Worm (Caenorhabditis elegans): ENCODE measurements around the gene R07B7.9.

The R07B7.9 gene

DNA sequence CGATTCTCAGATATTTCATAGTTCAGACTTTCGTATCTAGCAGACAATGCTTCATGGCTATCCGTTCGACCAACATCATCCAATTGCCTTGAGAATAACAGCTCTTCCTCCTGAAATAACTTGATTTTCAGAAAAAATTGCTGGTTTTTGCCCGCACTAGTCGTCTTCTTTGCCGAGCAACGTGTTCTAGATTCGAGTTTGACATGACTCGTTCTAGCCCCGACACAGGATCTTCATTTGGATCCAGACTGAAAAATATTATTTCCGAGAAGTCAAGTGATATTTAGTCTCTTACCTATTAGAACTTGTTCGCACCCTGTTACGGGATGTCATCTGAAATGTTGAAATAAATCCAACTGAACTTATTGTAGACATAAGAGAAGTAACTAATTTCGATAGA, 17.1 kb downstream of the R07B7.9 start, which contains the start of gene clh-6:
Gene clh-6 (minus strand): TSS at position 333 of the 400 bp plus-strand sequence.
- TF ChIP-seq daf-12 (tag; optimal IDR thresholded peaks at IDR 0.05) (no peak), ceh-28 (tag; optimal IDR thresholded peaks at IDR 0.05) (no peak), zag-1 (tag; optimal IDR thresholded peaks at IDR 0.05) (no peak), mdl-1 (tag; optimal IDR thresholded peaks at IDR 0.05) (no peak), nhr-23 (tag; optimal IDR thresholded peaks at IDR 0.05) (no peak), nhr-77 (tag; optimal IDR thresholded peaks at IDR 0.05) (no peak), ZK546.5 (tag; optimal IDR thresholded peaks at IDR 0.05) (no peak), fkh-10 (GFP tag; optimal IDR thresholded peaks at IDR 0.05) (no peak), egl-5 (tag; optimal IDR thresholded peaks at IDR 0.05) (no peak), mml-1 (tag; optimal IDR thresholded peaks at IDR 0.05) (no peak), nfya-1 (tag; optimal IDR thresholded peaks at IDR 0.05; ENCODE audit: insufficient read depth) (no peak), tbx-2 (tag; optimal IDR thresholded peaks at IDR 0.05) (no peak), lin-15B (tag; optimal IDR thresholded peaks at IDR 0.05) (no peak), pha-4 (tag; optimal IDR thresholded peaks at IDR 0.05) (peak; percentile 10), nhr-11 (tag; optimal IDR thresholded peaks at IDR 0.05) (no peak), elt-1 (tag; optimal IDR thresholded peaks at IDR 0.05) (no peak), elt-2 (tag; optimal IDR thresholded peaks at IDR 0.05) (peak; percentile 9), eor-1 (tag; optimal IDR thresholded peaks at IDR 0.05) (no peak), nhr-67 (tag; optimal IDR thresholded peaks at IDR 0.05) (no peak), skn-1 (tag; optimal IDR thresholded peaks at IDR 0.05) (no peak), unc-39 (tag; optimal IDR thresholded peaks at IDR 0.05) (no peak), nhr-25 (tag; optimal IDR thresholded peaks at IDR 0.05) (peak; percentile 4), egl-27 (tag; optimal IDR thresholded peaks at IDR 0.05) (no peak), nhr-237 (tag; optimal IDR thresholded peaks at IDR 0.05) (no peak), fos-1 (tag; optimal IDR thresholded peaks at IDR 0.05) (no peak), ceh-9 (tag; optimal IDR thresholded peaks at IDR 0.05) (no peak), fkh-2 (tag; optimal IDR thresholded peaks at IDR 0.05) (no peak), ztf-11 (tag; optimal IDR thresholded peaks at IDR 0.05) (no peak), unc-62 (GFP tag; optimal IDR thresholded peaks at IDR 0.05) (no peak), pqm-1 (tag; optimal IDR thresholded peaks at IDR 0.05) (no peak), ama-1 (optimal IDR thresholded peaks at IDR 0.05) (peak; percentile 85), aly-2 (tag; optimal IDR thresholded peaks at IDR 0.05) (no peak), lsy-12 (tag; optimal IDR thresholded peaks at IDR 0.05) (no peak)

DNA sequence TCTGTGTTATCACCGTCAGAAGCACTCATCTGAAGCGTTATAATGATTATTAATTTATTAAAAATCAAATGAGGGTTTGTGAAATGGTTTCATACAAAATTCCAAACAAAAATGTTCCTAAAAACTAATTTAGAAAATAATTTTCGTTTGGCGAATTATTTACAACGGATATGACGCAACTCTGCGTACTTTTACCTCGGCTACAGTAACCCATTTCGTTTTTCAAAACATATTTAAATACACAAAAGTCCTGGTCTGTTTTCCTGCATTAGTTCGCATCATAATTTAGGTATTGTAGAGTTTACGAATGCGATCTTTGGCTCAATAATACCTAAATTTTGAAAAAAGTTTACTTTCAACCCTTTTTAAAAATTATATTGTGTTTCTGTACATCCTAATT, 20.5 kb downstream of the R07B7.9 start, which contains the start of gene R07B7.2:
Gene R07B7.2 (minus strand): TSS at position 35 of the 400 bp plus-strand sequence.
- TF ChIP-seq ztf-4 (tag; optimal IDR thresholded peaks at IDR 0.05), result no peak

DNA sequence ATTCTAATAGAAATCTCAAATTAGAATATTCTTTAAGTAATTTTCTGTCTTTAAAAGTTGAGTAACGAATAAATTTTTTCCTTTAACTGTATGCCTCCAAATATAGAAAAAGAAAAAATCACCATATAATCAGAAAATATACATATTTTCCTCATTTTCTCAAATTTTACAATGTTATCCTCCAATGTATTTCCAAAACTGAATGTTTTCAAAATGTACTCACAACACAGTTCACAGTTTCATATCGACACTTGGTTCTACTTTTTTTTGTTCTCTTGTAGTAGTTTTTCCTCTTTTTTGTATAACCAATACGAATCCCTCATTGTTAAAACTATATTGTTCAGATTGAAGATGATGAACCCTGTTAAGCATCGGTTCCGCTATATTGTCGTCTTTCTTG, 26.6 kb downstream of the R07B7.9 start, which contains the start of gene F10C2.7:
Gene F10C2.7 (plus strand): TSS at position 301 of the 400 bp plus-strand sequence.
- TF ChIP-seq zag-1 (tag; optimal IDR thresholded peaks at IDR 0.05), result no peak
- TF ChIP-seq ceh-9 (tag; optimal IDR thresholded peaks at IDR 0.05), result no peak
- TF ChIP-seq elt-2 (tag; optimal IDR thresholded peaks at IDR 0.05), result no peak
- no peak for TF ChIP-seq fkh-10 (GFP tag; optimal IDR thresholded peaks at IDR 0.05)

DNA sequence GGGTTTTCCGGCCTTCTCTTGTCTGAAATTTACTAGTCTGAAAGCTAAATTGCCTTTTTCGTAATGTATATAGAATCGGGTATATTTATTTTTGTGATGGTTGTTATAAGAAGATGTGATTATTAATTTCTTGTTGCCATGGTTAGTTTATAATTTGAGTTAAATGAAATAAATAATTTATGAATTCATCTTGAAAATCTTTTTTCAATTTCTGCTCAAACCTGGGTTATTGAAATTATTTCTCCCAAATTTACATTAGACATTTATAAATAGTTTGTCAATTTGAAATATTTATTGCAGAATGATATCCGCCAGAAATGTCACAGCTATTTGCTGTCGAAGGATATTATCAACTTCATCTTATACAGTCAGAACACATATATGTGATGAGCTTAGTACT, 31.7 kb downstream of the R07B7.9 start, which contains the start of gene dars-2:
Gene dars-2 (plus strand): TSS at position 301 of the 400 bp plus-strand sequence.
- no peak for TF ChIP-seq nhr-77 (tag; optimal IDR thresholded peaks at IDR 0.05)
- no peak for TF ChIP-seq fkh-10 (GFP tag; optimal IDR thresholded peaks at IDR 0.05)
- no peak for TF ChIP-seq nhr-12 (tag; optimal IDR thresholded peaks at IDR 0.05)
- TF ChIP-seq ceh-9 (tag; optimal IDR thresholded peaks at IDR 0.05), result no peak

DNA sequence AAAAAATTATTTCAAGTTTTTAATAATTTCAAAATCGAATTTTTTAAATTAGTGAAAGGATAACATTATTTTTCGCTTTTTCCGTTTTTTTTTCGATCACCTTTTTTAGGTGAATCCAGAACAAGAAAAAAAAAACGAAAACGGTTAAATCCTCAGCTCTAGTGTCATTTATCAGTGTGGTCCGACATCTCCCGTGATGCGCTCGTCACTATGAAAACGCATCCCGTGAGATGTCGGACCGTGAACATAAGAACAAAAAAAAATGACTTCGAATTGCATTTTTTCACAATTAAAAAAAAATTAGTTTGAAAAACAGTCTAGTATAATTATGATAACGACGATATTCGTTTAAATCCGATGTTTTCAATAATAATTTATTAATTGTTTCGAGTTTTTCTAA, 32.4 kb downstream of the R07B7.9 start:
- TF ChIP-seq unc-62 (GFP tag; optimal IDR thresholded peaks at IDR 0.05), result no peak
- TF ChIP-seq ztf-4 (tag; optimal IDR thresholded peaks at IDR 0.05), result no peak
- no peak for TF ChIP-seq tbx-2 (tag; optimal IDR thresholded peaks at IDR 0.05)
- TF ChIP-seq nhr-237 (tag; optimal IDR thresholded peaks at IDR 0.05), result no peak
- no peak for TF ChIP-seq ama-1 (optimal IDR thresholded peaks at IDR 0.05)
- no peak for TF ChIP-seq daf-12 (tag; optimal IDR thresholded peaks at IDR 0.05)
- TF ChIP-seq R02D3.7 (tag; optimal IDR thresholded peaks at IDR 0.05), result no peak
- no peak for TF ChIP-seq nhr-25 (tag; optimal IDR thresholded peaks at IDR 0.05)
